Worm (Caenorhabditis elegans) whole organism, L1 larva: ENCODE results near the gene F48E8.2.

Source experiments
- C04F5.9 ChIP-seq: sonication (generic microtip); optimal IDR thresholded peaks from 2 replicates; lab custom pipeline; 2016; ENCODE audit warnings: missing genetic modification characterization, missing compliant biosample characterization
- C34B4.2 ChIP-seq: sonication (generic microtip); optimal IDR thresholded peaks from 2 replicates; lab custom pipeline; 2017; ENCODE audit warnings: mild to moderate bottlenecking, missing genetic modification characterization, missing compliant biosample characterization
- F16B12.6 ChIP-seq: fragments of 150-350 bp; optimal IDR thresholded peaks from 2 replicates; lab custom pipeline; 2014; ENCODE audit warnings: missing biosample characterization, missing genetic modification characterization
- Y116A8C.19 ChIP-seq: sonication (generic microtip); optimal IDR thresholded peaks from 2 replicates; lab custom pipeline; 2016; ENCODE audit warnings: missing compliant biosample characterization, missing genetic modification characterization, borderline replicate concordance
- aha-1 ChIP-seq: fragments of 150-350 bp; optimal IDR thresholded peaks from 2 replicates; lab custom pipeline; 2014; ENCODE audit warnings: missing biosample characterization, missing genetic modification characterization
- ama-1 ChIP-seq: fragments of 150-350 bp; optimal IDR thresholded peaks from 2 replicates; lab custom pipeline; 2014
- blmp-1 ChIP-seq: fragments of 150-350 bp; optimal IDR thresholded peaks from 2 replicates; lab custom pipeline; 2014; ENCODE audit warnings: missing biosample characterization, missing genetic modification characterization
- ceh-63 ChIP-seq: fragments of 200-800 bp; sonication (Bioruptor generic); optimal IDR thresholded peaks from 2 replicates; lab custom pipeline; 2018; ENCODE audit warnings: mild to moderate bottlenecking, missing genetic modification characterization, missing compliant biosample characterization
- ceh-8 ChIP-seq: fragments of 200-800 bp; sonication (Bioruptor generic); optimal IDR thresholded peaks from 2 replicates; lab custom pipeline; 2018; ENCODE audit warnings: mild to moderate bottlenecking, missing genetic modification characterization, moderate library complexity, missing compliant biosample characterization
- ceh-90 ChIP-seq: sonication (generic microtip); optimal IDR thresholded peaks from 2 replicates; lab custom pipeline; 2016; ENCODE audit warnings: missing genetic modification characterization, missing compliant biosample characterization
- ces-1 ChIP-seq: fragments of 150-350 bp; optimal IDR thresholded peaks from 2 replicates; lab custom pipeline; 2014; ENCODE audit warnings: missing biosample characterization, missing genetic modification reagents, missing genetic modification characterization
- dpl-1 ChIP-seq, 3 experiments: fragments of 150-350 bp in 2 of 3; sonication (generic microtip) in 1 of 3; optimal IDR thresholded peaks; 2 replicates each; lab custom pipeline; 2014 to 2017; ENCODE audit warnings: missing biosample characterization in 3 of 3, missing genetic modification characterization in 3 of 3, missing genetic modification reagents in 3 of 3
- efl-1 ChIP-seq, 4 experiments: fragments of 150-350 bp; optimal IDR thresholded peaks in 3 of 4; peaks in 1 of 4; 1 replicate in 1 of 4; 2 replicates in 3 of 4; lab custom pipeline; 2014; ENCODE audit warnings: missing biosample characterization in 2 of 4, missing genetic modification characterization in 2 of 4, missing genetic modification reagents in 2 of 4
- efl-3 ChIP-seq: fragments of 200-800 bp; sonication (Bioruptor generic); optimal IDR thresholded peaks from 2 replicates; lab custom pipeline; 2018; ENCODE audit warnings: mild to moderate bottlenecking, missing genetic modification characterization, missing compliant biosample characterization
- elt-3 ChIP-seq, 6 experiments: fragments of 150-350 bp in 1 of 6; sonication (generic microtip); optimal IDR thresholded peaks; 2 replicates each; lab custom pipeline; 2017 to 2018; ENCODE audit warnings: missing biosample characterization in 6 of 6, missing genetic modification characterization in 6 of 6, inconsistent platforms in 1 of 6
- ets-5 ChIP-seq: fragments of 200-800 bp; sonication (Bioruptor generic); IDR thresholded peaks from 2 replicates; pipeline ENCODE4 v1.3.6; 2022; ENCODE audit warnings: missing genetic modification characterization, missing compliant biosample characterization
- fkh-4 ChIP-seq: sonication (generic microtip); optimal IDR thresholded peaks from 2 replicates; lab custom pipeline; 2016; ENCODE audit warnings: missing compliant biosample characterization, missing genetic modification characterization, borderline replicate concordance
- fkh-8 ChIP-seq: sonication (generic microtip); optimal IDR thresholded peaks from 2 replicates; lab custom pipeline; 2016; ENCODE audit warnings: mild to moderate bottlenecking, missing genetic modification characterization, missing compliant biosample characterization
- grh-1 ChIP-seq: fragments of 200-800 bp; sonication (Bioruptor generic); IDR thresholded peaks from 2 replicates; pipeline ENCODE4 v1.3.6; 2022; ENCODE audit warnings: missing genetic modification reagents, missing genetic modification characterization, missing compliant biosample characterization
- hlh-17 ChIP-seq: fragments of 200-800 bp; sonication (Bioruptor generic); optimal IDR thresholded peaks from 2 replicates; lab custom pipeline; 2018; ENCODE audit warnings: missing genetic modification characterization, mild to moderate bottlenecking, missing compliant biosample characterization, moderate library complexity, borderline replicate concordance
- hlh-4 ChIP-seq: sonication (generic microtip); optimal IDR thresholded peaks from 2 replicates; lab custom pipeline; 2016; ENCODE audit warnings: mild to moderate bottlenecking, missing genetic modification characterization, missing compliant biosample characterization
- irx-1 ChIP-seq: sonication (generic microtip); optimal IDR thresholded peaks from 2 replicates; lab custom pipeline; 2016; ENCODE audit warnings: missing genetic modification characterization, missing compliant biosample characterization
- isw-1 ChIP-seq: fragments of 200-800 bp; sonication (Bioruptor generic); IDR thresholded peaks from 2 replicates; pipeline ENCODE4 v1.3.6; 2022; ENCODE audit warnings: missing genetic modification characterization, missing compliant biosample characterization
- jun-1 ChIP-seq: fragments of 150-350 bp; optimal IDR thresholded peaks from 2 replicates; lab custom pipeline; 2014; ENCODE audit warnings: missing biosample characterization, missing genetic modification reagents, missing genetic modification characterization
- lin-15B ChIP-seq: fragments of 150-350 bp; sonication (generic microtip); optimal IDR thresholded peaks from 3 replicates; lab custom pipeline; 2014; ENCODE audit warnings: missing biosample characterization, missing genetic modification characterization
- lin-35 ChIP-seq, 2 experiments: fragments of 150-350 bp; optimal IDR thresholded peaks; 2 replicates each; lab custom pipeline; 2014; ENCODE audit warnings: missing biosample characterization in 2 of 2, missing genetic modification characterization in 2 of 2, missing genetic modification reagents in 2 of 2
- lir-3 ChIP-seq: sonication (generic microtip); optimal IDR thresholded peaks from 2 replicates; lab custom pipeline; 2016; ENCODE audit warnings: mild to moderate bottlenecking, missing genetic modification characterization, moderate library complexity, missing compliant biosample characterization; ENCODE audit not compliant: poor library complexity
- lsy-2 ChIP-seq, 2 experiments: fragments of 150-350 bp; optimal IDR thresholded peaks; 2 replicates each; lab custom pipeline; 2014; ENCODE audit warnings: missing biosample characterization in 2 of 2, missing genetic modification characterization in 2 of 2
- mdl-1 ChIP-seq, 2 experiments: fragments of 150-350 bp; optimal IDR thresholded peaks; 2 replicates each; lab custom pipeline; 2014 to 2017; ENCODE audit warnings: missing biosample characterization in 2 of 2, missing genetic modification characterization in 2 of 2, inconsistent platforms in 1 of 2
- mef-2 ChIP-seq: fragments of 150-350 bp; optimal IDR thresholded peaks from 2 replicates; lab custom pipeline; 2014; ENCODE audit warnings: missing biosample characterization, missing genetic modification characterization
- mep-1 ChIP-seq: fragments of 150-350 bp; optimal IDR thresholded peaks from 2 replicates; lab custom pipeline; 2014; ENCODE audit warnings: missing biosample characterization, missing genetic modification characterization
- nhr-12 ChIP-seq: sonication (generic microtip); optimal IDR thresholded peaks from 2 replicates; lab custom pipeline; 2017; ENCODE audit warnings: missing biosample characterization, missing genetic modification characterization
- nhr-20 ChIP-seq: sonication (generic microtip); optimal IDR thresholded peaks from 2 replicates; lab custom pipeline; 2016; ENCODE audit warnings: mild to moderate bottlenecking, missing genetic modification characterization, missing compliant biosample characterization
- nhr-237 ChIP-seq: fragments of 150-350 bp; optimal IDR thresholded peaks from 2 replicates; lab custom pipeline; 2014; ENCODE audit warnings: missing biosample characterization, missing genetic modification characterization
- nhr-47 ChIP-seq: sonication (generic microtip); optimal IDR thresholded peaks from 2 replicates; lab custom pipeline; 2016; ENCODE audit warnings: mild to moderate bottlenecking, missing genetic modification characterization, moderate library complexity, missing compliant biosample characterization
- nhr-71 ChIP-seq: sonication (generic microtip); optimal IDR thresholded peaks from 2 replicates; lab custom pipeline; 2016; ENCODE audit warnings: mild to moderate bottlenecking, missing genetic modification characterization, moderate library complexity, missing compliant biosample characterization
- nhr-77 ChIP-seq: fragments of 150-350 bp; optimal IDR thresholded peaks from 2 replicates; lab custom pipeline; 2014; ENCODE audit warnings: missing biosample characterization, missing genetic modification characterization
- nhr-84 ChIP-seq: sonication (generic microtip); optimal IDR thresholded peaks from 2 replicates; lab custom pipeline; 2017; ENCODE audit warnings: missing biosample characterization, missing genetic modification characterization
- nhr-85 ChIP-seq: sonication (generic microtip); peaks from one replicate; lab custom pipeline; 2016; ENCODE audit warnings: missing genetic modification characterization, inconsistent platforms, missing compliant biosample characterization
- nhr-90 ChIP-seq: sonication (generic microtip); optimal IDR thresholded peaks from 2 replicates; lab custom pipeline; 2016; ENCODE audit warnings: mild to moderate bottlenecking, missing genetic modification characterization, missing compliant biosample characterization; ENCODE audit not compliant: poor library complexity
- pag-3 ChIP-seq: sonication (generic microtip); optimal IDR thresholded peaks from 2 replicates; lab custom pipeline; 2017; ENCODE audit warnings: missing genetic modification characterization, mild to moderate bottlenecking, missing compliant biosample characterization, antibody characterized with exemption, borderline replicate concordance; ENCODE audit not compliant: insufficient read depth
- pqm-1 ChIP-seq: sonication (generic microtip); optimal IDR thresholded peaks from 3 replicates; lab custom pipeline; 2017; ENCODE audit warnings: missing biosample characterization, missing genetic modification characterization
- rnt-1 ChIP-seq: sonication (generic microtip); optimal IDR thresholded peaks from 2 replicates; lab custom pipeline; 2016; ENCODE audit warnings: mild to moderate bottlenecking, missing genetic modification characterization, moderate library complexity, missing compliant biosample characterization
- skn-1 ChIP-seq: fragments of 150-350 bp; optimal IDR thresholded peaks from 2 replicates; lab custom pipeline; 2014; ENCODE audit warnings: missing biosample characterization, missing genetic modification characterization
- sox-4 ChIP-seq: sonication (generic microtip); optimal IDR thresholded peaks from 2 replicates; lab custom pipeline; 2016; ENCODE audit warnings: missing genetic modification characterization, missing compliant biosample characterization
- sptf-1 ChIP-seq: fragments of 150-350 bp; optimal IDR thresholded peaks from 2 replicates; lab custom pipeline; 2014; ENCODE audit warnings: missing biosample characterization, missing genetic modification characterization
- sup-37 ChIP-seq: fragments of 200-800 bp; sonication (Bioruptor generic); optimal IDR thresholded peaks from 2 replicates; lab custom pipeline; 2018; ENCODE audit warnings: mild to moderate bottlenecking, missing genetic modification characterization, missing compliant biosample characterization
- swsn-7 ChIP-seq: sonication (generic microtip); optimal IDR thresholded peaks from 2 replicates; lab custom pipeline; 2016; ENCODE audit warnings: missing genetic modification characterization, missing compliant biosample characterization
- unc-130 ChIP-seq: fragments of 150-350 bp; optimal IDR thresholded peaks from 2 replicates; lab custom pipeline; 2017; ENCODE audit warnings: missing biosample characterization, missing genetic modification characterization, inconsistent platforms
- unc-86 ChIP-seq: sonication (generic microtip); optimal IDR thresholded peaks from 2 replicates; lab custom pipeline; 2016; ENCODE audit warnings: missing genetic modification characterization, missing compliant biosample characterization
- unc-98 ChIP-seq: fragments of 200-800 bp; sonication (Bioruptor generic); IDR thresholded peaks from 2 replicates; pipeline ENCODE4 v1.3.6; 2022; ENCODE audit warnings: missing genetic modification characterization, missing compliant biosample characterization
- xbp-1 ChIP-seq: sonication (generic microtip); optimal IDR thresholded peaks from 2 replicates; lab custom pipeline; 2016; ENCODE audit warnings: missing genetic modification characterization, missing compliant biosample characterization
- zag-1 ChIP-seq: fragments of 150-350 bp; optimal IDR thresholded peaks from 2 replicates; lab custom pipeline; 2014; ENCODE audit warnings: missing biosample characterization, missing genetic modification characterization

F48E8.2 gene

ce11 chrIII:5506023-5506597 lies 41.9 kb downstream of the F48E8.2 start (continued):
- TF ChIP-seq blmp-1 (tag; lab: Kevin White, UChicago): no peak
- no peak for TF ChIP-seq lsy-2 (tag; optimal IDR thresholded peaks at IDR 0.05; lab: Kevin White, UChicago)
- no peak for TF ChIP-seq unc-130 (tag; lab: Kevin White, UChicago)
- no peak for TF ChIP-seq hlh-17
- TF ChIP-seq efl-1 (optimal IDR thresholded peaks at IDR 0.05; lab: Kevin White, UChicago): peak in 1 of 2 experiments; percentile 21
- peak in 1 of 2 experiments; percentile 92 for TF ChIP-seq efl-1 (GFP tag; optimal IDR thresholded peaks at IDR 0.05 in 1 of 2; lab: Kevin White, UChicago)
- no peak for TF ChIP-seq nhr-237 (tag; lab: Kevin White, UChicago)
- TF ChIP-seq nhr-85: peak; percentile 82
- TF ChIP-seq lir-3 (tag; lab: Kevin White, UChicago): no peak
- TF ChIP-seq sptf-1 (tag; lab: Kevin White, UChicago): no peak
- TF ChIP-seq mdl-1 (tag; optimal IDR thresholded peaks at IDR 0.05; lab: Kevin White, UChicago): no peak
- no peak for TF ChIP-seq ceh-63 (GFP tag; lab: Kevin White, UChicago)
- TF ChIP-seq Y116A8C.19: no peak
- TF ChIP-seq ceh-8 (GFP tag; lab: Kevin White, UChicago): no peak
- peak; percentile 55 for TF ChIP-seq nhr-47 (tag; lab: Kevin White, UChicago)
- TF ChIP-seq nhr-20 (tag; lab: Kevin White, UChicago): peak; percentile 26
- TF ChIP-seq aha-1: no peak
- TF ChIP-seq pqm-1 (tag; lab: Kevin White, UChicago): no peak
- TF ChIP-seq dpl-1 (GFP tag; optimal IDR thresholded peaks at IDR 0.05; lab: Kevin White, UChicago): no peak
- no peak for TF ChIP-seq elt-3 (tag; optimal IDR thresholded peaks at IDR 0.05; lab: Kevin White, UChicago)
- TF ChIP-seq lin-15B (tag; lab: Kevin White, UChicago): no peak
- TF ChIP-seq fkh-8: peak; percentile 40
- no peak for TF ChIP-seq hlh-4 (tag; lab: Kevin White, UChicago)
- TF ChIP-seq nhr-77 (tag; lab: Kevin White, UChicago): no peak
- TF ChIP-seq isw-1 (GFP tag; lab: Robert Waterston, UW): no peak
- TF ChIP-seq C04F5.9: no peak
- TF ChIP-seq rnt-1 (tag; lab: Kevin White, UChicago): no peak
- TF ChIP-seq ces-1 (GFP tag; lab: Kevin White, UChicago): no peak
- peak; percentile 14 for TF ChIP-seq swsn-7 (tag; lab: Kevin White, UChicago)
- TF ChIP-seq irx-1 (tag; lab: Kevin White, UChicago): no peak
- peak; percentile 51 for TF ChIP-seq nhr-71 (tag; lab: Kevin White, UChicago)
- TF ChIP-seq nhr-90: peak; percentile 54
- TF ChIP-seq C34B4.2 (tag; lab: Kevin White, UChicago): no peak
- no peak for TF ChIP-seq skn-1
- no peak for TF ChIP-seq jun-1
- no peak for TF ChIP-seq sup-37 (GFP tag; lab: Kevin White, UChicago)
- peak; percentile 9 for TF ChIP-seq sox-4
- no peak for TF ChIP-seq mep-1 (tag; lab: Kevin White, UChicago)
- TF ChIP-seq unc-98 (GFP tag; lab: Robert Waterston, UW): no peak
- TF ChIP-seq F16B12.6 (tag; lab: Kevin White, UChicago): no peak
- TF ChIP-seq mef-2 (tag; lab: Kevin White, UChicago): no peak
- no peak for TF ChIP-seq nhr-84 (tag; lab: Kevin White, UChicago)
- peak in 1 of 2 experiments; percentile 21 for TF ChIP-seq lin-35 (GFP tag; optimal IDR thresholded peaks at IDR 0.05; lab: Kevin White, UChicago)
- TF ChIP-seq nhr-12: no peak
- TF ChIP-seq ama-1: peak; percentile 97
- TF ChIP-seq zag-1 (tag; lab: Kevin White, UChicago): no peak
- no peak for TF ChIP-seq pag-3
- TF ChIP-seq xbp-1: no peak
- no peak for TF ChIP-seq efl-3 (GFP tag; lab: Kevin White, UChicago)
- no peak for TF ChIP-seq ets-5 (GFP tag; lab: Robert Waterston, UW)
- peak; percentile 55 for TF ChIP-seq grh-1 (GFP tag; lab: Robert Waterston, UW)
- TF ChIP-seq unc-86: no peak
- TF ChIP-seq fkh-4 (tag; lab: Kevin White, UChicago): no peak
- TF ChIP-seq ceh-90 (tag; lab: Kevin White, UChicago): no peak
